Worm (Caenorhabditis elegans): ENCODE data around the gene F44G4.3.

F44G4.3 gene

ce11 chrII:8987962-8988361 lies 9.5 kb downstream of the F44G4.3 start, which contains the start of gene C18E9.8:
Gene C18E9.8 (minus strand): TSS chrII:8988062.
- TF ChIP-seq Y53G8AR.9 (GFP tag; conservative IDR thresholded peaks at IDR 0.05) (0 out of 2 replicates have a peak, but pooled peaks have one; percentile 21), hsf-1 (GFP tag; IDR thresholded peaks at IDR 0.05) (no peak), ztf-3 (GFP tag; optimal IDR thresholded peaks at IDR 0.05) (no peak), madf-8 (GFP tag; conservative IDR thresholded peaks at IDR 0.05) (no peak), ccch-3 (GFP tag; optimal IDR thresholded peaks at IDR 0.05) (no peak), hmg-1.2 (GFP tag; IDR thresholded peaks at IDR 0.05) (no peak), hrde-1 (tag; optimal IDR thresholded peaks at IDR 0.05; ENCODE audit: borderline replicate concordance) (no peak), F49E8.2 (tag; optimal IDR thresholded peaks at IDR 0.05; ENCODE audit: insufficient read depth) (no peak)

- TF ChIP-seq zim-3 (tag; optimal IDR thresholded peaks at IDR 0.05) (no peak), snpc-4 (GFP tag; optimal IDR thresholded peaks at IDR 0.05) (no peak), snpc-4 (tag; optimal IDR thresholded peaks at IDR 0.05) (no peak), nhr-80 (tag; optimal IDR thresholded peaks at IDR 0.05) (no peak), ceh-91 (GFP tag; IDR thresholded peaks at IDR 0.05) (no peak), K12H6.12 (tag; optimal IDR thresholded peaks at IDR 0.05) (no peak)
These were observed 14.8 kb downstream of the F44G4.3 start, which contains the start of gene C18E9.7 for ce11 chrII:8982683-8983082. Gene C18E9.7 (minus strand): TSS chrII:8982783.

ce11 chrII:8973516-8974043 lies 23.9 kb downstream of the F44G4.3 start, which contains the start of gene tomm-40:
Gene tomm-40 (minus strand): TSS chrII:8973566.
- no peak for TF ChIP-seq tlf-1 (GFP tag; optimal IDR thresholded peaks at IDR 0.05)
- TF ChIP-seq fkh-3 (tag; optimal IDR thresholded peaks at IDR 0.05): no peak
- peak; percentile 93 for TF ChIP-seq attf-3 (GFP tag; conservative IDR thresholded peaks at IDR 0.05)
- TF ChIP-seq nhr-120 (GFP tag; IDR thresholded peaks at IDR 0.05): no peak

- peak; percentile 81 for TF ChIP-seq mcd-1 (GFP tag; IDR thresholded peaks at IDR 0.05)
- no peak for TF ChIP-seq ceh-40 (GFP tag; IDR thresholded peaks at IDR 0.05)
- TF ChIP-seq lin-40 (tag; optimal IDR thresholded peaks at IDR 0.05): peak; percentile 71
- TF ChIP-seq mxl-1 (tag; optimal IDR thresholded peaks at IDR 0.05): no peak
- peak; percentile 71 for TF ChIP-seq dox-1 (GFP tag; IDR thresholded peaks at IDR 0.05)
- no peak for TF ChIP-seq F37B4.10 (GFP tag; IDR thresholded peaks at IDR 0.05)
- TF ChIP-seq ceh-91 (GFP tag; IDR thresholded peaks at IDR 0.05): peak; percentile 58
- no peak for TF ChIP-seq nhr-179 (tag; optimal IDR thresholded peaks at IDR 0.05)
- no peak for TF ChIP-seq hsf-1 (GFP tag; IDR thresholded peaks at IDR 0.05)
- TF ChIP-seq lin-35 (GFP tag; optimal IDR thresholded peaks at IDR 0.05): peak; percentile 28 to 96 (median 73)
- TF ChIP-seq lin-54 (GFP tag; optimal IDR thresholded peaks at IDR 0.05): peak; percentile 93
- no peak for TF ChIP-seq dpff-1 (tag; optimal IDR thresholded peaks at IDR 0.05)
- no peak for TF ChIP-seq egl-18 (GFP tag; IDR thresholded peaks at IDR 0.05)
- TF ChIP-seq B0261.1 (tag; optimal IDR thresholded peaks at IDR 0.05): no peak
- no peak for TF ChIP-seq ztf-6 (GFP tag; IDR thresholded peaks at IDR 0.05)
- no peak for TF ChIP-seq cebp-1 (GFP tag; IDR thresholded peaks at IDR 0.05)
- peak; percentile 56 for TF ChIP-seq cebp-1 (tag; optimal IDR thresholded peaks at IDR 0.05)
- no peak for TF ChIP-seq mel-28 (tag; optimal IDR thresholded peaks at IDR 0.05; ENCODE audit: borderline replicate concordance)
- TF ChIP-seq ceh-79 (tag; optimal IDR thresholded peaks at IDR 0.05): no peak
- TF ChIP-seq chd-7 (tag; optimal IDR thresholded peaks at IDR 0.05): no peak
- TF ChIP-seq F10E7.11 (tag; optimal IDR thresholded peaks at IDR 0.05): no peak
- TF ChIP-seq lag-1 (GFP tag; IDR thresholded peaks at IDR 0.05): no peak
- no peak for TF ChIP-seq ztf-22 (GFP tag; optimal IDR thresholded peaks at IDR 0.05)
- no peak for TF ChIP-seq ceh-58 (GFP tag; IDR thresholded peaks at IDR 0.05)
- no peak for TF ChIP-seq rpc-1 (optimal IDR thresholded peaks at IDR 0.05)
- TF ChIP-seq rpc-1 (tag; optimal IDR thresholded peaks at IDR 0.05): no peak
- no peak for TF ChIP-seq ztf-25 (GFP tag; IDR thresholded peaks at IDR 0.05)
These were observed 27.9 kb downstream of the F44G4.3 start, which contains the start of the genes szy-20 and C18E9.5 for ce11 chrII:8969251-8970183. Gene szy-20 (minus strand): TSS chrII:8969333. Gene C18E9.5 (plus strand): TSS chrII:8969980.
